Fruit fly (Drosophila melanogaster) whole organism, embryonic: Measurements from ENCODE around the gene CG13461.

Experiments
- CG1602 ChIP-seq: fragments of 200-800 bp; sonication (Bioruptor generic); optimal IDR thresholded peaks from 3 replicates; lab custom pipeline; 2016; ENCODE audit warnings: missing biosample characterization, missing genetic modification characterization
- CG8388 ChIP-seq: fragments of 200-800 bp; sonication (Bioruptor generic); optimal IDR thresholded peaks from 2 replicates; lab custom pipeline; 2019; ENCODE audit warnings: missing biosample characterization, mild to moderate bottlenecking, missing genetic modification characterization, moderate library complexity
- Hr51 ChIP-seq, 2 experiments: fragments of 200-800 bp; sonication (Bioruptor generic); optimal IDR thresholded peaks; 2 replicates in 1 of 2; 3 replicates in 1 of 2; lab custom pipeline; 2016 to 2018; ENCODE audit warnings: missing biosample characterization in 2 of 2, missing genetic modification characterization in 2 of 2, mild to moderate bottlenecking in 1 of 2, moderate library complexity in 1 of 2
- ato ChIP-seq: fragments of 200-800 bp; sonication (Bioruptor generic); IDR thresholded peaks from 2 replicates; pipeline ENCODE4 v1.3.6; 2022; ENCODE audit warnings: missing biosample characterization, missing genetic modification characterization; ENCODE audit not compliant: partially characterized antibody
- ci ChIP-seq: fragments of 200-800 bp; sonication (Bioruptor generic); IDR thresholded peaks from 3 replicates; pipeline ENCODE4 v1.3.6; 2022; ENCODE audit warnings: missing biosample characterization, missing genetic modification characterization
- hkb ChIP-seq, 2 experiments: fragments of 200-800 bp in 1 of 2; fragments of >200 bp in 1 of 2; sonication (Bioruptor generic) in 1 of 2; IDR thresholded peaks in 1 of 2; optimal IDR thresholded peaks in 1 of 2; 2 replicates each; pipeline versions ENCODE4 v1.3.6 to Lab custom; 2017 to 2022; ENCODE audit warnings: missing biosample characterization in 1 of 2, missing genetic modification characterization in 1 of 2
- lbe ChIP-seq: fragments of 200-800 bp; sonication (Bioruptor generic); optimal IDR thresholded peaks from 2 replicates; lab custom pipeline; 2016; ENCODE audit warnings: missing biosample characterization, mild to moderate bottlenecking, missing genetic modification characterization
- mam ChIP-seq: fragments of 200-800 bp; sonication (Bioruptor generic); optimal IDR thresholded peaks from 3 replicates; lab custom pipeline; 2016; ENCODE audit warnings: missing biosample characterization, missing genetic modification characterization
- wek ChIP-seq: fragments of 200-800 bp; sonication (Bioruptor generic); optimal IDR thresholded peaks from 3 replicates; lab custom pipeline; 2018; ENCODE audit warnings: missing biosample characterization, mild to moderate bottlenecking, missing genetic modification characterization, moderate library complexity

- TF ChIP-seq CG1602 (GFP tag; lab: Kevin White, UChicago) (no peak), lbe (no peak), ci (GFP tag; lab: Robert Waterston, UW) (no peak), wek (GFP tag; lab: Kevin White, UChicago) (no peak), Hr51 (GFP tag; optimal IDR thresholded peaks at IDR 0.05; lab: Kevin White, UChicago) (no peak), mam (no peak), hkb (optimal IDR thresholded peaks at IDR 0.05; lab: Kevin White, UChicago) (no peak), hkb (GFP tag; IDR thresholded peaks at IDR 0.05; lab: Robert Waterston, UW) (no peak), ato (GFP tag; lab: Robert Waterston, UW) (no peak), CG8388 (GFP tag; lab: Kevin White, UChicago) (no peak)
These were observed 47.3 kb upstream of the CG13461 start for dm6 chr3L:15099541-15099940.
